Fruit fly (Drosophila melanogaster) whole organism, embryonic: ENCODE results near the gene CG32719.

Source experiments
- Antp ChIP-seq: fragments of 200-800 bp; sonication (Bioruptor generic); optimal IDR thresholded peaks from 3 replicates; lab custom pipeline; 2016; ENCODE audit warnings: missing biosample characterization, missing genetic modification characterization
- Atf-2 ChIP-seq: fragments of 200-800 bp; sonication (Bioruptor generic); optimal IDR thresholded peaks from 2 replicates; lab custom pipeline; 2016; ENCODE audit warnings: missing biosample characterization, missing genetic modification characterization
- Awh ChIP-seq: fragments of 200-800 bp; sonication (Bioruptor generic); IDR thresholded peaks from 2 replicates; pipeline ENCODE4, ENCODE4 v1.3.6; 2022; ENCODE audit warnings: missing biosample characterization, missing genetic modification characterization
- CG10959 ChIP-seq: fragments of 200-800 bp; sonication (Bioruptor generic); IDR thresholded peaks from 2 replicates; pipeline ENCODE4 v1.3.6; 2022; ENCODE audit warnings: missing biosample characterization, missing genetic modification characterization
- CG12071 ChIP-seq: fragments of 200-800 bp; sonication (Bioruptor generic); optimal IDR thresholded peaks from 3 replicates; lab custom pipeline; 2018; ENCODE audit warnings: missing biosample characterization, mild to moderate bottlenecking, missing genetic modification characterization
- CG12219 ChIP-seq: fragments of 200-800 bp; sonication (Bioruptor generic); optimal IDR thresholded peaks from 3 replicates; lab custom pipeline; 2018; ENCODE audit warnings: missing biosample characterization, mild to moderate bottlenecking, missing genetic modification characterization
- CG13624 ChIP-seq: fragments of 200-800 bp; sonication (Bioruptor generic); optimal IDR thresholded peaks from 2 replicates; lab custom pipeline; 2016; ENCODE audit warnings: missing biosample characterization, missing genetic modification characterization
- CG14860 ChIP-seq: fragments of 200-800 bp; sonication (Bioruptor generic); IDR thresholded peaks from 3 replicates; pipeline ENCODE4 v1.3.6; 2022; ENCODE audit warnings: missing biosample characterization, missing genetic modification characterization; ENCODE audit not compliant: partially characterized antibody
- CG14965 ChIP-seq: fragments of 200-800 bp; sonication (Bioruptor generic); optimal IDR thresholded peaks from 2 replicates; lab custom pipeline; 2016; ENCODE audit warnings: missing biosample characterization, missing genetic modification characterization, borderline replicate concordance
- CG15011 ChIP-seq: fragments of 200-800 bp; sonication (Bioruptor generic); optimal IDR thresholded peaks from 3 replicates; lab custom pipeline; 2018; ENCODE audit warnings: missing biosample characterization, mild to moderate bottlenecking, missing genetic modification characterization
- CG15073 ChIP-seq: fragments of 200-800 bp; sonication (Bioruptor generic); optimal IDR thresholded peaks from 2 replicates; lab custom pipeline; 2016; ENCODE audit warnings: missing biosample characterization, missing genetic modification characterization
- CG17568 ChIP-seq: fragments of 200-800 bp; sonication (Bioruptor generic); optimal IDR thresholded peaks from 2 replicates; lab custom pipeline; 2018; ENCODE audit warnings: missing biosample characterization, mild to moderate bottlenecking, missing genetic modification characterization, moderate library complexity
- CG2199 ChIP-seq: fragments of 200-800 bp; sonication (Bioruptor generic); IDR thresholded peaks from 3 replicates; pipeline ENCODE4 v1.3.6; 2022; ENCODE audit warnings: missing biosample characterization, missing genetic modification characterization
- CG30431 ChIP-seq: fragments of 200-800 bp; sonication (Bioruptor generic); optimal IDR thresholded peaks from 2 replicates; lab custom pipeline; 2017; ENCODE audit warnings: missing biosample characterization, missing genetic modification characterization
- CG3065 ChIP-seq: fragments of 200-800 bp; sonication (Bioruptor generic); optimal IDR thresholded peaks from 2 replicates; lab custom pipeline; 2016; ENCODE audit warnings: missing biosample characterization, missing genetic modification characterization
- CG32532 ChIP-seq: fragments of 200-800 bp; sonication (Bioruptor generic); IDR thresholded peaks from 2 replicates; pipeline ENCODE4 v1.3.6; 2022; ENCODE audit warnings: missing biosample characterization, missing genetic modification characterization
- CG3995 ChIP-seq: fragments of 200-800 bp; sonication (Bioruptor generic); optimal IDR thresholded peaks from 3 replicates; lab custom pipeline; 2016; ENCODE audit warnings: missing biosample characterization, missing genetic modification characterization
- CG4404 ChIP-seq: fragments of 200-800 bp; sonication (Bioruptor generic); IDR thresholded peaks from 2 replicates; pipeline ENCODE4 v1.3.6; 2022; ENCODE audit warnings: missing biosample characterization, missing genetic modification characterization
- CG4820 ChIP-seq: fragments of 200-800 bp; sonication (Bioruptor generic); optimal IDR thresholded peaks from 3 replicates; lab custom pipeline; 2016; ENCODE audit warnings: missing biosample characterization, missing genetic modification characterization
- CG6175 ChIP-seq: fragments of 200-800 bp; sonication (Bioruptor generic); IDR thresholded peaks from 3 replicates; pipeline ENCODE4 v1.3.6; 2022; ENCODE audit warnings: missing biosample characterization, missing genetic modification characterization
- CG6654 ChIP-seq: fragments of 200-800 bp; sonication (Bioruptor generic); optimal IDR thresholded peaks from 2 replicates; lab custom pipeline; 2017; ENCODE audit warnings: missing biosample characterization, mild to moderate bottlenecking, missing genetic modification characterization
- CG6854 ChIP-seq: fragments of 200-800 bp; sonication (Bioruptor generic); optimal IDR thresholded peaks from 3 replicates; lab custom pipeline; 2017; ENCODE audit warnings: missing biosample characterization, mild to moderate bottlenecking, missing genetic modification characterization
- CG9215 ChIP-seq: fragments of 200-800 bp; sonication (Bioruptor generic); IDR thresholded peaks from 2 replicates; pipeline ENCODE4 v1.3.6; 2022; ENCODE audit warnings: missing biosample characterization, missing genetic modification characterization
- CG9817 ChIP-seq: fragments of 200-800 bp; sonication (Bioruptor generic); optimal IDR thresholded peaks from 2 replicates; lab custom pipeline; 2018; ENCODE audit warnings: missing biosample characterization, mild to moderate bottlenecking, missing genetic modification characterization, moderate library complexity
- Dip2 ChIP-seq: fragments of 200-800 bp; sonication (Bioruptor generic); IDR thresholded peaks from 2 replicates; pipeline ENCODE4 v1.3.6; 2022; ENCODE audit warnings: missing biosample characterization, missing genetic modification characterization
- Drgx ChIP-seq: fragments of 200-800 bp; sonication (Bioruptor generic); IDR thresholded peaks from 2 replicates; pipeline ENCODE4 v1.3.6; 2022; ENCODE audit warnings: missing biosample characterization, missing genetic modification characterization
- Eip74EF ChIP-seq, 2 experiments: fragments of 200-800 bp in 1 of 2; fragments of >200 bp in 1 of 2; sonication (Bioruptor generic) in 1 of 2; optimal IDR thresholded peaks; 2 replicates each; lab custom pipeline; 2017 to 2019; ENCODE audit warnings: missing biosample characterization in 2 of 2, missing genetic modification characterization in 2 of 2, mild to moderate bottlenecking in 1 of 2, moderate library complexity in 1 of 2
- Gsc ChIP-seq: fragments of 200-800 bp; sonication (Bioruptor generic); IDR thresholded peaks from 2 replicates; pipeline ENCODE4 v1.3.6; 2022; ENCODE audit warnings: missing biosample characterization, missing genetic modification characterization
- Hey ChIP-seq: fragments of 200-800 bp; sonication (Bioruptor generic); optimal IDR thresholded peaks from 3 replicates; lab custom pipeline; 2018; ENCODE audit warnings: missing biosample characterization, mild to moderate bottlenecking, missing genetic modification characterization
- Nf-YB ChIP-seq: fragments of 200-800 bp; sonication (Bioruptor generic); optimal IDR thresholded peaks from 3 replicates; lab custom pipeline; 2019; ENCODE audit warnings: missing biosample characterization, mild to moderate bottlenecking, missing genetic modification characterization, moderate library complexity
- Sox102F ChIP-seq: fragments of 200-800 bp; sonication (Bioruptor generic); optimal IDR thresholded peaks from 2 replicates; lab custom pipeline; 2018; ENCODE audit warnings: missing biosample characterization, mild to moderate bottlenecking, missing genetic modification characterization, moderate library complexity
- bowl ChIP-seq: fragments of 200-800 bp; sonication (Bioruptor generic); IDR thresholded peaks from 2 replicates; pipeline ENCODE4 v1.3.6; 2022; ENCODE audit warnings: missing biosample characterization, missing genetic modification characterization
- cato ChIP-seq: fragments of 200-800 bp; sonication (Bioruptor generic); optimal IDR thresholded peaks from 2 replicates; lab custom pipeline; 2016; ENCODE audit warnings: missing biosample characterization, missing genetic modification characterization, borderline replicate concordance
- crp ChIP-seq, 2 experiments: fragments of 200-800 bp; sonication (Bioruptor generic); optimal IDR thresholded peaks; 2 replicates in 1 of 2; 3 replicates in 1 of 2; lab custom pipeline; 2017; ENCODE audit warnings: missing biosample characterization in 2 of 2, missing genetic modification characterization in 2 of 2, mild to moderate bottlenecking in 1 of 2, moderate library complexity in 1 of 2
- dimm ChIP-seq: fragments of 200-800 bp; sonication (Bioruptor generic); IDR thresholded peaks from 2 replicates; pipeline ENCODE4 v1.3.6; 2022; ENCODE audit warnings: missing biosample characterization, missing genetic modification characterization
- eyg ChIP-seq: fragments of 200-800 bp; sonication (Bioruptor generic); optimal IDR thresholded peaks from 3 replicates; lab custom pipeline; 2016; ENCODE audit warnings: missing biosample characterization, missing genetic modification characterization
- fd102C ChIP-seq: fragments of 200-800 bp; sonication (Bioruptor generic); optimal IDR thresholded peaks from 2 replicates; lab custom pipeline; 2018; ENCODE audit warnings: missing biosample characterization, mild to moderate bottlenecking, missing genetic modification characterization, moderate library complexity
- ftz-f1 ChIP-seq: fragments of 200-800 bp; sonication (Bioruptor generic); optimal IDR thresholded peaks from 2 replicates; lab custom pipeline; 2016; ENCODE audit warnings: missing biosample characterization, missing genetic modification characterization
- gcm ChIP-seq: fragments of 200-800 bp; sonication (Bioruptor generic); optimal IDR thresholded peaks from 2 replicates; lab custom pipeline; 2019; ENCODE audit warnings: missing biosample characterization, mild to moderate bottlenecking, missing genetic modification characterization, moderate library complexity
- hbn ChIP-seq: fragments of 200-800 bp; sonication (Bioruptor generic); IDR thresholded peaks from 2 replicates; pipeline ENCODE4 v1.3.6; 2022; ENCODE audit warnings: missing biosample characterization, missing genetic modification characterization; ENCODE audit not compliant: partially characterized antibody
- jigr1 ChIP-seq: fragments of 200-800 bp; sonication (Bioruptor generic); IDR thresholded peaks from 3 replicates; pipeline ENCODE4 v1.3.6; 2022; ENCODE audit warnings: missing biosample characterization, missing genetic modification characterization
- lmd ChIP-seq: fragments of 200-800 bp; sonication (Bioruptor generic); IDR thresholded peaks from 2 replicates; pipeline ENCODE4 v1.3.6; 2022; ENCODE audit warnings: missing biosample characterization, missing genetic modification characterization
- lola ChIP-seq, 3 experiments: fragments of >200 bp in 2 of 3; fragments of 200-800 bp in 1 of 3; sonication (Bioruptor generic) in 1 of 3; optimal IDR thresholded peaks; 2 replicates each; lab custom pipeline; 2017 to 2019; ENCODE audit warnings: missing biosample characterization in 3 of 3, missing genetic modification characterization in 3 of 3, mild to moderate bottlenecking in 1 of 3, moderate library complexity in 1 of 3
- maf-S ChIP-seq: fragments of 200-800 bp; sonication (Bioruptor generic); optimal IDR thresholded peaks from 2 replicates; lab custom pipeline; 2016; ENCODE audit warnings: missing biosample characterization, missing genetic modification characterization
- mam ChIP-seq: fragments of 200-800 bp; sonication (Bioruptor generic); optimal IDR thresholded peaks from 3 replicates; lab custom pipeline; 2016; ENCODE audit warnings: missing biosample characterization, missing genetic modification characterization
- nau ChIP-seq: fragments of 200-800 bp; sonication (Bioruptor generic); optimal IDR thresholded peaks from 3 replicates; lab custom pipeline; 2017; ENCODE audit warnings: missing biosample characterization, mild to moderate bottlenecking, missing genetic modification characterization, missing genetic modification reagents
- pum ChIP-seq: fragments of 200-800 bp; sonication (Bioruptor generic); optimal IDR thresholded peaks from 2 replicates; lab custom pipeline; 2016; ENCODE audit warnings: missing biosample characterization, missing genetic modification characterization
- stc ChIP-seq: fragments of 200-800 bp; sonication (Bioruptor generic); IDR thresholded peaks from 2 replicates; pipeline ENCODE4 v1.3.6; 2022; ENCODE audit warnings: missing biosample characterization, missing genetic modification characterization
- tin ChIP-seq: fragments of 200-800 bp; sonication (Bioruptor generic); optimal IDR thresholded peaks from 3 replicates; lab custom pipeline; 2016; ENCODE audit warnings: missing biosample characterization, missing genetic modification characterization
- z ChIP-seq: fragments of 200-800 bp; sonication (Bioruptor generic); IDR thresholded peaks from 3 replicates; pipeline ENCODE4 v1.3.6; 2022; ENCODE audit warnings: missing biosample characterization, missing genetic modification characterization
- zf30C ChIP-seq: fragments of 200-800 bp; sonication (Bioruptor generic); optimal IDR thresholded peaks from 3 replicates; lab custom pipeline; 2018; ENCODE audit warnings: missing biosample characterization, mild to moderate bottlenecking, missing genetic modification characterization
- zfh1 ChIP-seq: fragments of 200-800 bp; sonication (Bioruptor generic); IDR thresholded peaks from 3 replicates; pipeline ENCODE4 v1.3.6; 2022; ENCODE audit warnings: missing biosample characterization, missing genetic modification characterization

CG32719 gene

DNA sequence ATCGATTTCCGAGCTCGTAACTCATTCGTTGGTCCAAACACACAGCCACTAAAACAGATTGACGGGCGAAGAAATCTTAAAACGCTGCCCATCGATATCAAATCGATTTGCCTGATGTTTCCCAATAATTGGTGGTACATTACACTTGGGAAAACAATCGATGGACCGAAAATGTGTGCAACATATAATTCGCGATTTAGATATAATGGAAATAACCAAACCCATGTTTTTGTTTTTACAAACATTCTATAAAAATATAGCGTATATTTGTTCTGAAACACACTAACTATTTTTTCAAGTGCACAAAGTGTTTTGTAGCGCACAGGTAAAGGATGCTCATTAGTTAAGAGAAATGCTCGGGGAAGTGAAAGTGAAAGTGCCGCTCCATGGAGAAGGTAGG lies 4.3 kb upstream of the CG32719 start (continued):
- TF ChIP-seq gcm (no peak), CG10959 (peak; percentile 73), Antp (no peak), CG3995 (no peak), CG15011 (GFP tag; lab: Kevin White, UChicago) (no peak), dimm (GFP tag; lab: Robert Waterston, UW) (no peak), Sox102F (GFP tag; lab: Kevin White, UChicago) (no peak), CG32532 (no peak), CG6175 (GFP tag; lab: Robert Waterston, UW) (no peak), cato (GFP tag; lab: Kevin White, UChicago) (no peak), Drgx (GFP tag; lab: Robert Waterston, UW) (no peak), fd102C (peak; percentile 73), pum (peak; percentile 18), CG12219 (GFP tag; lab: Kevin White, UChicago) (no peak), CG17568 (GFP tag; lab: Kevin White, UChicago) (no peak), CG3065 (GFP tag; lab: Kevin White, UChicago) (no peak), lmd (GFP tag; lab: Robert Waterston, UW) (peak; percentile 14; the same call in 1 of the 2 replicates), mam (GFP tag; lab: Kevin White, UChicago) (no peak), CG30431 (GFP tag; lab: Kevin White, UChicago) (no peak), lola (GFP tag; optimal IDR thresholded peaks at IDR 0.05; lab: Kevin White, UChicago) (peak in 1 of 3 experiments; percentile 68), CG4820 (GFP tag; lab: Kevin White, UChicago) (peak; percentile 34), CG13624 (no peak), nau (no peak), Eip74EF (GFP tag; optimal IDR thresholded peaks at IDR 0.05; lab: Kevin White, UChicago) (no peak), CG15073 (no peak), Atf-2 (no peak), CG4404 (peak; percentile 70), stc (GFP tag; lab: Robert Waterston, UW) (no peak), CG6654 (GFP tag; lab: Kevin White, UChicago) (no peak), tin (GFP tag; lab: Kevin White, UChicago) (no peak), CG14965 (GFP tag; lab: Kevin White, UChicago) (no peak), ftz-f1 (GFP tag; lab: Kevin White, UChicago) (no peak), CG6854 (GFP tag; lab: Kevin White, UChicago) (no peak), CG2199 (no peak), CG9215 (no peak), Gsc (GFP tag; lab: Robert Waterston, UW) (no peak), Dip2 (GFP tag; lab: Robert Waterston, UW) (no peak), maf-S (GFP tag; lab: Kevin White, UChicago) (no peak), CG14860 (no peak), crp (GFP tag; optimal IDR thresholded peaks at IDR 0.05; lab: Kevin White, UChicago) (no peak), Awh (no peak), bowl (GFP tag; lab: Robert Waterston, UW) (no peak), zfh1 (GFP tag; lab: Robert Waterston, UW) (peak; percentile 72), z (GFP tag; lab: Robert Waterston, UW) (no peak), jigr1 (GFP tag; lab: Robert Waterston, UW) (no peak), Nf-YB (GFP tag; lab: Kevin White, UChicago) (no peak), hbn (GFP tag; lab: Robert Waterston, UW) (no peak), Hey (tag; lab: Kevin White, UChicago) (no peak), CG12071 (no peak), CG9817 (tag; lab: Kevin White, UChicago) (no peak), zf30C (GFP tag; lab: Kevin White, UChicago) (peak; percentile 66), eyg (no peak)
